Fruit fly (Drosophila melanogaster) whole organism, prepupa: ENCODE data around the gene CG5346.

ENCODE experiments used
- Blimp-1 ChIP-seq: fragments of 200-800 bp; sonication (Bioruptor generic); optimal IDR thresholded peaks from 3 replicates; lab custom pipeline; 2017; ENCODE audit warnings: missing biosample characterization, missing genetic modification characterization, mild to moderate bottlenecking, moderate library complexity, missing genetic modification reagents
- CG10631 ChIP-seq: fragments of 200-800 bp; sonication (Bioruptor generic); optimal IDR thresholded peaks from 2 replicates; lab custom pipeline; 2016; ENCODE audit warnings: missing biosample characterization, missing genetic modification characterization
- CG10669 ChIP-seq: fragments of 200-800 bp; sonication (Bioruptor generic); optimal IDR thresholded peaks from 3 replicates; lab custom pipeline; 2018; ENCODE audit warnings: missing biosample characterization, mild to moderate bottlenecking, missing genetic modification characterization, moderate library complexity
- CG11294 ChIP-seq: fragments of 200-800 bp; sonication (Bioruptor generic); IDR thresholded peaks from 2 replicates; pipeline ENCODE4 v1.3.6; 2022; ENCODE audit warnings: missing biosample characterization, missing genetic modification characterization
- CG1621 ChIP-seq: fragments of 200-800 bp; sonication (Bioruptor generic); optimal IDR thresholded peaks from 3 replicates; lab custom pipeline; 2018; ENCODE audit warnings: missing biosample characterization, mild to moderate bottlenecking, missing genetic modification characterization
- CG31627 ChIP-seq: fragments of 200-800 bp; sonication (Bioruptor generic); optimal IDR thresholded peaks from 3 replicates; lab custom pipeline; 2016; ENCODE audit warnings: missing biosample characterization, missing genetic modification characterization
- CG32006 ChIP-seq: fragments of 200-800 bp; sonication (Bioruptor generic); optimal IDR thresholded peaks from 3 replicates; lab custom pipeline; 2017; ENCODE audit warnings: missing biosample characterization, mild to moderate bottlenecking, missing genetic modification characterization
- CG34406 ChIP-seq: fragments of 200-800 bp; sonication (Bioruptor generic); optimal IDR thresholded peaks from 3 replicates; lab custom pipeline; 2016; ENCODE audit warnings: missing biosample characterization, missing genetic modification characterization
- CG6276 ChIP-seq: fragments of 200-800 bp; sonication (Bioruptor generic); optimal IDR thresholded peaks from 2 replicates; lab custom pipeline; 2017; ENCODE audit warnings: missing biosample characterization, mild to moderate bottlenecking, missing genetic modification characterization
- CG6792 ChIP-seq: fragments of 200-800 bp; sonication (Bioruptor generic); optimal IDR thresholded peaks from 3 replicates; lab custom pipeline; 2016; ENCODE audit warnings: missing biosample characterization, missing genetic modification characterization
- CG7368 ChIP-seq: fragments of 200-800 bp; sonication (Bioruptor generic); optimal IDR thresholded peaks from 3 replicates; lab custom pipeline; 2016; ENCODE audit warnings: missing biosample characterization, missing genetic modification characterization
- CG8119 ChIP-seq: fragments of 200-800 bp; sonication (Bioruptor generic); IDR thresholded peaks from 3 replicates; pipeline ENCODE4 v1.3.6; 2022; ENCODE audit warnings: missing biosample characterization, missing genetic modification characterization
- CG8319 ChIP-seq: fragments of 200-800 bp; sonication (Bioruptor generic); optimal IDR thresholded peaks from 3 replicates; lab custom pipeline; 2016; ENCODE audit warnings: missing biosample characterization, missing genetic modification characterization
- Eip78C ChIP-seq: fragments of 200-800 bp; sonication (Bioruptor generic); peaks from one replicate; lab custom pipeline; 2016; ENCODE audit warnings: missing biosample characterization, missing genetic modification characterization
- Gug ChIP-seq: fragments of 200-800 bp; sonication (Bioruptor generic); IDR thresholded peaks from 2 replicates; pipeline ENCODE4 v1.3.6; 2022; ENCODE audit warnings: missing biosample characterization, missing genetic modification characterization
- Hr4 ChIP-seq: fragments of 200-800 bp; sonication (Bioruptor generic); optimal IDR thresholded peaks from 3 replicates; lab custom pipeline; 2016; ENCODE audit warnings: missing biosample characterization, missing genetic modification characterization
- Lpt ChIP-seq: fragments of 200-800 bp; sonication (Bioruptor generic); optimal IDR thresholded peaks from 3 replicates; lab custom pipeline; 2016; ENCODE audit warnings: missing biosample characterization, missing genetic modification characterization
- OdsH ChIP-seq: fragments of 200-800 bp; sonication (Bioruptor generic); optimal IDR thresholded peaks from 3 replicates; lab custom pipeline; 2016; ENCODE audit warnings: missing biosample characterization, missing genetic modification characterization
- Smox ChIP-seq: fragments of 200-800 bp; sonication (Bioruptor generic); optimal IDR thresholded peaks from 3 replicates; lab custom pipeline; 2016; ENCODE audit warnings: missing biosample characterization, missing genetic modification characterization
- Sox14 ChIP-seq: fragments of 200-800 bp; sonication (Bioruptor generic); optimal IDR thresholded peaks from 3 replicates; lab custom pipeline; 2016; ENCODE audit warnings: missing biosample characterization, missing genetic modification characterization
- achi ChIP-seq: fragments of 200-800 bp; sonication (Bioruptor generic); optimal IDR thresholded peaks from 3 replicates; lab custom pipeline; 2016; ENCODE audit warnings: missing biosample characterization, missing genetic modification characterization
- dac ChIP-seq: fragments of 200-800 bp; sonication (Bioruptor generic); optimal IDR thresholded peaks from 2 replicates; lab custom pipeline; 2017; ENCODE audit warnings: missing biosample characterization, mild to moderate bottlenecking, missing genetic modification characterization
- eg ChIP-seq: fragments of 200-800 bp; sonication (Bioruptor generic); IDR thresholded peaks from 3 replicates; pipeline ENCODE4 v1.3.6; 2022; ENCODE audit warnings: missing biosample characterization, missing genetic modification characterization
- esn ChIP-seq: fragments of 200-800 bp; sonication (Bioruptor generic); optimal IDR thresholded peaks from 2 replicates; lab custom pipeline; 2016; ENCODE audit warnings: missing biosample characterization, mild to moderate bottlenecking, missing genetic modification characterization, moderate library complexity
- fd85E ChIP-seq: fragments of 200-800 bp; sonication (Bioruptor generic); optimal IDR thresholded peaks from 3 replicates; lab custom pipeline; 2016; ENCODE audit warnings: missing biosample characterization, missing genetic modification characterization
- fkh ChIP-seq: fragments of 200-800 bp; sonication (Bioruptor generic); optimal IDR thresholded peaks from 3 replicates; lab custom pipeline; 2017; ENCODE audit warnings: missing biosample characterization, mild to moderate bottlenecking, missing genetic modification characterization, moderate library complexity
- lz ChIP-seq: fragments of 200-800 bp; sonication (Bioruptor generic); optimal IDR thresholded peaks from 3 replicates; lab custom pipeline; 2016; ENCODE audit warnings: missing biosample characterization, missing genetic modification characterization
- net ChIP-seq: fragments of 200-800 bp; sonication (Bioruptor generic); optimal IDR thresholded peaks from 3 replicates; lab custom pipeline; 2016; ENCODE audit warnings: missing biosample characterization, missing genetic modification characterization
- salr ChIP-seq, 2 experiments: fragments of 200-800 bp; sonication (Bioruptor generic); optimal IDR thresholded peaks; 3 replicates each; lab custom pipeline; 2016 to 2018; ENCODE audit warnings: missing biosample characterization in 2 of 2, missing genetic modification characterization in 2 of 2, mild to moderate bottlenecking in 1 of 2
- spab ChIP-seq: fragments of 200-800 bp; sonication (Bioruptor generic); optimal IDR thresholded peaks from 2 replicates; lab custom pipeline; 2017; ENCODE audit warnings: missing biosample characterization, mild to moderate bottlenecking, missing genetic modification characterization, missing genetic modification reagents
- ss ChIP-seq, 2 experiments: fragments of 200-800 bp; sonication (Bioruptor generic); optimal IDR thresholded peaks; 2 replicates in 1 of 2; 3 replicates in 1 of 2; lab custom pipeline; 2017 to 2018; ENCODE audit warnings: mild to moderate bottlenecking in 2 of 2, missing biosample characterization in 2 of 2, missing genetic modification characterization in 2 of 2, moderate library complexity in 1 of 2
- topi ChIP-seq: fragments of 200-800 bp; sonication (Bioruptor generic); optimal IDR thresholded peaks from 3 replicates; lab custom pipeline; 2016; ENCODE audit warnings: missing biosample characterization, missing genetic modification characterization

Gene CG5346

DNA sequence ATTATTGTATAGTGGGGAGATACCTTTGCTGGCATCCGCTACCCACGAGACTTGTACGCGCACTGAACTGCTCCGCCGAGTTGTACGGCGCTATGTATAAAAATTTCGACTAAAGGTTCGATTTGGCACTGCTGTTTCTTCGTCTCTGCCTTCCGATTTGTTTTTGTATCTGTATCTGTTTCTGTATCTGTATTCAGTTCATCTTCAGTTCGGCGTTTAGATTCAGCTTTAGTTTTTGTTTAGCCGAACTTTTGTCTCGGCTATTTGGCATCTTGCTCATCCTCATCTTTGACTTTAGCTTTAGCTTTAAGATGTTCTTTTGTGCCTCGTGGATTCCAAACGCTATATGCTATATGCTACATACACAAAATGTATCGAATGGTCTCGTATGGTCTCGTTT is 34.0 kb upstream of the CG5346 start, which contains the start of gene sit:
sit (minus strand) TSS at position 71 of the 400 bp plus-strand sequence.
- no peak for TF ChIP-seq salr (GFP tag; optimal IDR thresholded peaks at IDR 0.05; lab: Kevin White, UChicago)
- no peak for TF ChIP-seq Lpt (GFP tag; lab: Kevin White, UChicago)
- TF ChIP-seq Eip78C (GFP tag; lab: Kevin White, UChicago), result no peak
- TF ChIP-seq Gug (GFP tag; lab: Robert Waterston, UW), result no peak

DNA sequence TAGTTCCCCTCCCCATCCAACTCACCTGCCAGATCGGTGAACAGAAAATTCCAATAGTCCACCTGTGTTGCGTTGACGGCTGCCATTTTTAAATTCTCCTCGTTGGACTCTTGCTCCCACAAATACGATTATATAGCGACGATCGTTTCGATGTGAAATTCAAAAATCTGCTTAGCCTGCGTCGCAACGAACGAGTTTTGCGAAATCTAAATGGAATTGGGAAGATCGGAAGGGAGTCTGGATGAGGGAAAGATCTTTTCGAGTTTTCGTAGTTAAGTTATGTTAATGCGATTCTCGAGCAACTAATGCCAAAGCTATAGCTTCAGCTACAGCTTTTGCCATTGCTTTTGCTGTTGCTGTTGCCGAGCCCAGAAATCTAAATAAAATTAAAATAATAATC is 31.8 kb upstream of the CG5346 start:
- TF ChIP-seq Hr4 (GFP tag; lab: Kevin White, UChicago), result no peak
- no peak for TF ChIP-seq CG34406

DNA sequence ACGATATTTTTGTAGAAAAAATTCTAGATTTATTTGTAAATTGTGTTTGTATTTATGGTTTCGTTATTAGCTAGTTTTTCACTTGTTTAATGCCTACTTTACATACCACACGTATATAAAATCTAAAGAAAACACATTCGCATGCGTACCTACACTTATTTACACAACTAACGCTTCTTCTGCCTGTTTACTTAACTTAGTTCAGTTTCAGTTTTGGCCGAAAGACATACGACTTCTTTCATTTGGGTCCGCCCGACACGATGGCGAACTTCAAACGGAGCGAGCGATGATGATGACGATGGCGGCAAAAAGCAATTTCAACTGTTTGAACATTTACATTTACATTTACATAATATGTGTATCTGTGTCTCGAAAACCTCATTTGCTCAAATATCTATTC is 29.9 kb upstream of the CG5346 start:
- TF ChIP-seq ss (GFP tag; optimal IDR thresholded peaks at IDR 0.05; lab: Kevin White, UChicago) (no peak), fkh (GFP tag; lab: Kevin White, UChicago) (peak; percentile 32), CG10631 (GFP tag; lab: Kevin White, UChicago) (no peak)

DNA sequence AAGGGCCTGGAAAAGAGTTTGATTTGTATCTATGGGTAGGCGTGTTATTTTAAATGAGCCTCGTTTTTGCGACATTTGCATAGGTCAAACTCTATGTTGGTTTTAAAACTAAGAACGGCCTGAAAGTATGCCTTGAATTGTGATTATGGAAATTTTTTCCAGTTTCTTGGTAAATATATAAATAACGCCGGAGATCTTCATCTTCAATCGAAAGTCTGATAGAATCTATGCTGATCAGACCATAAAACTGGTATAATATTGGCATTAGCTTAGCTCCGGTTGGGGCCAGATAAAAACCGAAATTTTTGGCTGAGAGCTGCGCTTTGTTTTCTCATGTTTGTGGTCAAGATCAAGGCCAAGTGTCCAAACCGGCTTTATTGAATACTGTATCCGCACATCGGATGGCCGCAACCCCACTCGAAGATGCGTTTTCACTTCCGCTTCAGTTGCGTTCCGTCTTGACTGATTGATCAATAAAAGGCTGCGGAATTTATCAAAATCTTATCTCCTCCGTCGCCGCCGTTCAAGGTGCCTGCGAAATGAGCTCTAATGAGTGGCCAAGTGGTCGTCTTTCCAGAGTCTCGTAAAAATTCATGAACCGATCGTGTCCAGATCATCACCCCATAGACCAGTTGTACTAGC is 28.8 kb upstream of the CG5346 start:
- no peak for TF ChIP-seq CG6792 (GFP tag; lab: Kevin White, UChicago)
- TF ChIP-seq CG7368 (GFP tag; lab: Kevin White, UChicago), result no peak
- no peak for TF ChIP-seq eg
- no peak for TF ChIP-seq CG11294 (GFP tag; lab: Robert Waterston, UW)
- no peak for TF ChIP-seq CG31627
- TF ChIP-seq lz (GFP tag; lab: Kevin White, UChicago), result no peak
- TF ChIP-seq CG6276 (GFP tag; lab: Kevin White, UChicago), result no peak
- TF ChIP-seq topi (GFP tag; lab: Kevin White, UChicago), result no peak
- no peak for TF ChIP-seq CG34406
- no peak for TF ChIP-seq esn
- no peak for TF ChIP-seq fd85E (GFP tag; lab: Kevin White, UChicago)

DNA sequence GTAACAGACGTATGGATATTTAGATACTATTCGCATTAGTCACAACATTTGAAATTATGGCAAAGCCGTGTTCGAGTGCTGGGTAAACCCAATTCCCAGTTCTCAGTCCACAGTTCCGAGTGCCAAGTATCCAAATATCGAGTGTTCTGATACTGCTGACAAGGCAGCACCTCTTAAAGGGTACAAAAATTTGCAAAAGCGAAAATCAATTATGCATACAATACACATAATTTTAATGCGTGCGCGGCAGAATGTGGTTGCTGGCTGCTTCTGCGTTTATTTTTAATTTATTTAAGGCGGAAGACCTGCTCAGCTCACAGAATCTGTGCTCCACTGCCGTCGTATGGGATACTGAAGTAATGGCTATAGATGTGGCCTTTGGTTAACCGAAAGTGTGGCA is 24.2 kb upstream of the CG5346 start:
- no peak for TF ChIP-seq Blimp-1
- TF ChIP-seq spab (GFP tag; lab: Kevin White, UChicago), result no peak
- TF ChIP-seq CG6276 (GFP tag; lab: Kevin White, UChicago), result no peak
- no peak for TF ChIP-seq achi (GFP tag; lab: Kevin White, UChicago)
- TF ChIP-seq CG10669 (GFP tag; lab: Kevin White, UChicago), result no peak
- no peak for TF ChIP-seq net
- no peak for TF ChIP-seq CG7368 (GFP tag; lab: Kevin White, UChicago)
- TF ChIP-seq Lpt (GFP tag; lab: Kevin White, UChicago), result no peak
- no peak for TF ChIP-seq CG32006 (GFP tag; lab: Kevin White, UChicago)
- no peak for TF ChIP-seq topi (GFP tag; lab: Kevin White, UChicago)
- no peak for TF ChIP-seq Sox14 (GFP tag; lab: Kevin White, UChicago)
- no peak for TF ChIP-seq CG8319 (GFP tag; lab: Kevin White, UChicago)
- TF ChIP-seq CG1621 (tag; lab: Kevin White, UChicago), result no peak
- TF ChIP-seq Gug (GFP tag; lab: Robert Waterston, UW), result no peak
- no peak for TF ChIP-seq dac (GFP tag; lab: Kevin White, UChicago)
- TF ChIP-seq OdsH (GFP tag; lab: Kevin White, UChicago), result no peak
- no peak for TF ChIP-seq Smox (GFP tag; lab: Kevin White, UChicago)
- TF ChIP-seq CG8119, result no peak
